Fruit fly (Drosophila melanogaster): ENCODE measurements around the gene daed.

The daed gene

DNA sequence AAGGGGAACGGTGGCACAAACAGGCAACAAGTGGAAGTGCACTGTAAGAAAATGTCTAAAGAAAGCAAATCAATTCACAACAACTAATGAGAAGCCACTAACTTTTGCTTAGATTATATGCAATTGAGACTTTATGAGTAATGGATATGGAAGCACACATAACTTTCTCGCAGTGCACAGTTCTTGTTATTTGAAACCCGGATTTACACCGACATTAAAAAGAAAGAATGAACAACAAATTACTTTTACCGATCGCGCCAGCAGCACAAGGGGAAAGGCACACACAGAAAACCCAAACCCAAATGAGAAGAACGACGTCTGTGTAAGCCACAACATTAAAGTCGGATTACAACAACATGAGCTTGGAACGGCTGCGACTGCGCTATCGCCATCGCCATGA, 27.0 kb downstream of the daed start:
- TF ChIP-seq chinmo (GFP tag; IDR thresholded peaks at IDR 0.05; ENCODE audit: partially characterized antibody) (no peak), HLH4C (GFP tag; IDR thresholded peaks at IDR 0.05; ENCODE audit: partially characterized antibody) (no peak), chm (GFP tag; IDR thresholded peaks at IDR 0.05) (peak; percentile 83; the same call in 1 of the 2 replicates), eyg (GFP tag; optimal IDR thresholded peaks at IDR 0.05) (no peak), Chrac-16 (GFP tag; optimal IDR thresholded peaks at IDR 0.05) (peak; percentile 79), Ssrp (tag; optimal IDR thresholded peaks at IDR 0.05) (peak; percentile 77), MBD-R2 (GFP tag; IDR thresholded peaks at IDR 0.05) (no peak), ac (GFP tag; optimal IDR thresholded peaks at IDR 0.05) (peak; percentile 51), bigmax (GFP tag; optimal IDR thresholded peaks at IDR 0.05) (no peak), CG33557 (GFP tag; optimal IDR thresholded peaks at IDR 0.05) (peak; percentile 86), usp (GFP tag; optimal IDR thresholded peaks at IDR 0.05) (no peak), Atf-2 (GFP tag; optimal IDR thresholded peaks at IDR 0.05) (peak; percentile 70), Sry-β (GFP tag; optimal IDR thresholded peaks at IDR 0.05) (peak; percentile 39), HLHmδ (GFP tag; optimal IDR thresholded peaks at IDR 0.05) (no peak), CG17912 (GFP tag; optimal IDR thresholded peaks at IDR 0.05) (no peak), da (GFP tag; optimal IDR thresholded peaks at IDR 0.05) (no peak), sc (optimal IDR thresholded peaks at IDR 0.05) (no peak), sc (GFP tag; optimal IDR thresholded peaks at IDR 0.05) (peak; percentile 72), Fer2 (tag; optimal IDR thresholded peaks at IDR 0.05) (no peak), CG11723 (GFP tag; optimal IDR thresholded peaks at IDR 0.05) (peak; percentile 26), Lim3 (GFP tag; IDR thresholded peaks at IDR 0.05) (no peak), unc-4 (GFP tag; IDR thresholded peaks at IDR 0.05; ENCODE audit: partially characterized antibody) (no peak), Blimp-1 (GFP tag; optimal IDR thresholded peaks at IDR 0.05) (peak; percentile 87), CG2116 (GFP tag; optimal IDR thresholded peaks at IDR 0.05) (peak; percentile 21), NC2α (GFP tag; optimal IDR thresholded peaks at IDR 0.05) (no peak), CG9727 (GFP tag; optimal IDR thresholded peaks at IDR 0.05) (peak; percentile 76), wor (GFP tag; IDR thresholded peaks at IDR 0.05) (no peak), CG9876 (GFP tag; optimal IDR thresholded peaks at IDR 0.05) (peak; percentile 54), CG11695 (GFP tag; IDR thresholded peaks at IDR 0.05) (0 out of 3 replicates have a peak, but pooled peaks have one; percentile 45), cad (GFP tag; optimal IDR thresholded peaks at IDR 0.05) (no peak), Ets65A (GFP tag) (peak; percentile 93), otp (GFP tag; IDR thresholded peaks at IDR 0.05) (peak; percentile 70; the same call in 2 of the 3 replicates), twi (tag; optimal IDR thresholded peaks at IDR 0.05) (peak; percentile 70), CG34224 (GFP tag; IDR thresholded peaks at IDR 0.05; ENCODE audit: partially characterized antibody) (no peak), NfI (GFP tag; optimal IDR thresholded peaks at IDR 0.05) (peak; percentile 27), CG2129 (GFP tag; IDR thresholded peaks at IDR 0.05; ENCODE audit: partially characterized antibody) (no peak), CG10979 (tag; optimal IDR thresholded peaks at IDR 0.05) (peak; percentile 91), chif (GFP tag; optimal IDR thresholded peaks at IDR 0.05) (peak; percentile 50 to 89), CG4707 (GFP tag; optimal IDR thresholded peaks at IDR 0.05) (peak; percentile 42), Oli (tag; optimal IDR thresholded peaks at IDR 0.05) (peak; percentile 65), Pdp1 (GFP tag; optimal IDR thresholded peaks at IDR 0.05) (peak; percentile 69 to 72), CG7963 (GFP tag; IDR thresholded peaks at IDR 0.05; ENCODE audit: partially characterized antibody) (no peak), Sin3A (optimal IDR thresholded peaks at IDR 0.05) (no peak), Ets97D (GFP tag; optimal IDR thresholded peaks at IDR 0.05) (peak; percentile 19), CG10565 (GFP tag; optimal IDR thresholded peaks at IDR 0.05) (no peak), Usf (GFP tag; optimal IDR thresholded peaks at IDR 0.05) (peak; percentile 41), gce (GFP tag; IDR thresholded peaks at IDR 0.05) (no peak), bcd (GFP tag; optimal IDR thresholded peaks at IDR 0.05) (peak; percentile 46), her (GFP tag; optimal IDR thresholded peaks at IDR 0.05) (peak; percentile 1), dan (GFP tag; IDR thresholded peaks at IDR 0.05) (peak; percentile 25; the same call in 1 of the 2 replicates), gt (GFP tag; IDR thresholded peaks at IDR 0.05) (peak; percentile 57; the same call in 1 of the 2 replicates)
